Worm (Caenorhabditis elegans) whole organism, midembryonic: ENCODE data around the gene sdz-28.

Source experiments
- cog-1 ChIP-seq: sonication (generic microtip); optimal IDR thresholded peaks from 2 replicates; lab custom pipeline; 2016; ENCODE audit warnings: missing genetic modification characterization, missing compliant biosample characterization
- flt-1 ChIP-seq: fragments of 200-800 bp; sonication (Bioruptor generic); IDR thresholded peaks from 2 replicates; pipeline ENCODE4 v1.3.6; 2022; ENCODE audit warnings: missing genetic modification characterization, missing compliant biosample characterization
- klf-2 ChIP-seq: fragments of 200-800 bp; sonication (Bioruptor generic); conservative IDR thresholded peaks from 2 replicates; pipeline ENCODE4 v1.3.6; 2022; ENCODE audit warnings: missing genetic modification reagents, missing genetic modification characterization, missing compliant biosample characterization
- tab-1 ChIP-seq: fragments of 200-800 bp; sonication (Bioruptor generic); IDR thresholded peaks from 2 replicates; pipeline ENCODE4 v1.3.6; 2022; ENCODE audit warnings: missing genetic modification characterization, missing compliant biosample characterization
- ztf-23 ChIP-seq: fragments of 200-800 bp; sonication (Bioruptor generic); IDR thresholded peaks from 2 replicates; pipeline ENCODE4 v1.3.6; 2022; ENCODE audit warnings: missing genetic modification reagents, missing genetic modification characterization, missing compliant biosample characterization
- ztf-29 ChIP-seq: fragments of 200-800 bp; sonication (Bioruptor generic); IDR thresholded peaks from 2 replicates; pipeline ENCODE4 v1.3.6; 2022; ENCODE audit warnings: missing genetic modification reagents, missing genetic modification characterization, missing compliant biosample characterization

- no peak for TF ChIP-seq flt-1 (GFP tag; lab: Robert Waterston, UW)
- no peak for TF ChIP-seq tab-1 (GFP tag; lab: Robert Waterston, UW)
- no peak for TF ChIP-seq cog-1
- TF ChIP-seq ztf-29 (GFP tag; lab: Robert Waterston, UW), result no peak
- TF ChIP-seq ztf-23, result no peak
- no peak for TF ChIP-seq klf-2 (GFP tag; lab: Robert Waterston, UW)
Measured at ce11 chrII:2122762-2123161, 8.1 kb upstream of the sdz-28 start.
